Worm (Caenorhabditis elegans): Measurements from ENCODE around the gene T22C8.3.

- TF ChIP-seq zip-8 (tag; optimal IDR thresholded peaks at IDR 0.05) = no peak
- no peak for TF ChIP-seq pha-4 (tag; optimal IDR thresholded peaks at IDR 0.05)
- no peak for TF ChIP-seq bed-3 (GFP tag; optimal IDR thresholded peaks at IDR 0.05)
- TF ChIP-seq lin-13 (tag; optimal IDR thresholded peaks at IDR 0.05) = no peak
- no peak for TF ChIP-seq blmp-1 (tag; optimal IDR thresholded peaks at IDR 0.05)
- TF ChIP-seq snpc-4 (tag; optimal IDR thresholded peaks at IDR 0.05) = no peak
These were observed 22.0 kb upstream of the T22C8.3 start for ce11 chrII:8643627-8644356.

Measured in whole organism, mixed stage, embryonic.